Worm (Caenorhabditis elegans) whole organism, L2 larva: Measurements from ENCODE around the gene T19D12.2.

Source experiments
- C34F6.9 ChIP-seq: fragments of 150-350 bp; optimal IDR thresholded peaks from 2 replicates; lab custom pipeline; 2014; ENCODE audit warnings: missing biosample characterization, missing genetic modification characterization
- Y55F3AM.14 ChIP-seq: fragments of 200-800 bp; sonication (Bioruptor generic); optimal IDR thresholded peaks from 2 replicates; lab custom pipeline; 2018; ENCODE audit warnings: mild to moderate bottlenecking, missing genetic modification characterization, missing compliant biosample characterization
- ZK546.5 ChIP-seq: sonication (generic microtip); optimal IDR thresholded peaks from 2 replicates; lab custom pipeline; 2017; ENCODE audit warnings: missing biosample characterization, missing genetic modification characterization
- alr-1 ChIP-seq: fragments of 150-350 bp; optimal IDR thresholded peaks from 2 replicates; lab custom pipeline; 2014; ENCODE audit warnings: missing biosample characterization, missing genetic modification characterization
- aly-2 ChIP-seq: fragments of 150-350 bp; optimal IDR thresholded peaks from 2 replicates; lab custom pipeline; 2014; ENCODE audit warnings: missing biosample characterization, missing genetic modification characterization
- ama-1 ChIP-seq: fragments of 150-350 bp; optimal IDR thresholded peaks from 2 replicates; lab custom pipeline; 2018; ENCODE audit warnings: inconsistent platforms
- blmp-1 ChIP-seq: sonication (generic microtip); optimal IDR thresholded peaks from 2 replicates; lab custom pipeline; 2017; ENCODE audit warnings: missing genetic modification characterization, mild to moderate bottlenecking, missing compliant biosample characterization, antibody characterized with exemption, moderate library complexity; ENCODE audit not compliant: insufficient read depth
- ceh-16 ChIP-seq: fragments of 150-350 bp; optimal IDR thresholded peaks from 2 replicates; lab custom pipeline; 2014; ENCODE audit warnings: missing biosample characterization, missing genetic modification characterization
- crh-2 ChIP-seq: sonication (generic microtip); optimal IDR thresholded peaks from 2 replicates; lab custom pipeline; 2017; ENCODE audit warnings: missing biosample characterization, missing genetic modification characterization
- dmd-4 ChIP-seq: sonication (generic microtip); optimal IDR thresholded peaks from 2 replicates; lab custom pipeline; 2017; ENCODE audit warnings: missing biosample characterization, missing genetic modification characterization
- egl-27 ChIP-seq: sonication (generic microtip); optimal IDR thresholded peaks from 3 replicates; lab custom pipeline; 2017; ENCODE audit warnings: missing biosample characterization, missing genetic modification reagents, missing genetic modification characterization
- elt-1 ChIP-seq: fragments of 150-350 bp; optimal IDR thresholded peaks from 2 replicates; lab custom pipeline; 2014; ENCODE audit warnings: missing biosample characterization, missing genetic modification characterization
- elt-3 ChIP-seq: sonication (generic microtip); optimal IDR thresholded peaks from 2 replicates; lab custom pipeline; 2017; ENCODE audit warnings: missing biosample characterization, missing genetic modification characterization
- fos-1 ChIP-seq: fragments of 150-350 bp; optimal IDR thresholded peaks from 2 replicates; lab custom pipeline; 2014; ENCODE audit warnings: missing biosample characterization, missing genetic modification characterization
- gmeb-1 ChIP-seq: fragments of 150-350 bp; optimal IDR thresholded peaks from 2 replicates; lab custom pipeline; 2014; ENCODE audit warnings: missing biosample characterization, missing genetic modification characterization
- lin-11 ChIP-seq: fragments of 150-350 bp; sonication (generic microtip); optimal IDR thresholded peaks from 2 replicates; lab custom pipeline; 2014; ENCODE audit warnings: missing biosample characterization, missing genetic modification characterization, inconsistent platforms, mixed read lengths
- lin-13 ChIP-seq: fragments of 150-350 bp; optimal IDR thresholded peaks from 2 replicates; lab custom pipeline; 2014; ENCODE audit warnings: missing biosample characterization, missing genetic modification reagents, missing genetic modification characterization
- lin-39 ChIP-seq: fragments of 150-350 bp; optimal IDR thresholded peaks from 2 replicates; lab custom pipeline; 2014; ENCODE audit warnings: missing biosample characterization, missing genetic modification reagents, missing genetic modification characterization
- lsy-2 ChIP-seq, 2 experiments: fragments of 150-350 bp in 1 of 2; sonication (generic microtip) in 1 of 2; optimal IDR thresholded peaks; 2 replicates each; lab custom pipeline; 2014 to 2017; ENCODE audit warnings: missing biosample characterization in 2 of 2, missing genetic modification characterization in 2 of 2
- mbf-1 ChIP-seq: sonication (generic microtip); optimal IDR thresholded peaks from 2 replicates; lab custom pipeline; 2017; ENCODE audit warnings: missing biosample characterization, missing genetic modification characterization
- mdl-1 ChIP-seq, 2 experiments: fragments of 150-350 bp in 1 of 2; sonication (generic microtip) in 1 of 2; optimal IDR thresholded peaks; 2 replicates each; lab custom pipeline; 2017; ENCODE audit warnings: missing biosample characterization in 2 of 2, missing genetic modification characterization in 2 of 2
- nhr-10 ChIP-seq: sonication (generic microtip); optimal IDR thresholded peaks from 2 replicates; lab custom pipeline; 2017; ENCODE audit warnings: missing biosample characterization, missing genetic modification characterization
- nhr-11 ChIP-seq: fragments of 150-350 bp; optimal IDR thresholded peaks from 2 replicates; lab custom pipeline; 2014; ENCODE audit warnings: missing biosample characterization, missing genetic modification characterization
- nhr-12 ChIP-seq: fragments of 150-350 bp; optimal IDR thresholded peaks from 2 replicates; lab custom pipeline; 2014; ENCODE audit warnings: missing biosample characterization, missing genetic modification characterization
- nhr-129 ChIP-seq: fragments of 150-350 bp; optimal IDR thresholded peaks from 2 replicates; lab custom pipeline; 2014; ENCODE audit warnings: missing biosample characterization, missing genetic modification characterization
- nhr-21 ChIP-seq: fragments of 150-350 bp; optimal IDR thresholded peaks from 2 replicates; lab custom pipeline; 2014; ENCODE audit warnings: missing biosample characterization, missing genetic modification characterization
- nhr-23 ChIP-seq: fragments of 150-350 bp; optimal IDR thresholded peaks from 2 replicates; lab custom pipeline; 2014; ENCODE audit warnings: missing biosample characterization, missing genetic modification reagents, missing genetic modification characterization
- nhr-237 ChIP-seq: fragments of 150-350 bp; optimal IDR thresholded peaks from 2 replicates; lab custom pipeline; 2014; ENCODE audit warnings: missing biosample characterization, missing genetic modification characterization
- nhr-25 ChIP-seq: fragments of 150-350 bp; sonication (generic microtip); optimal IDR thresholded peaks from 3 replicates; lab custom pipeline; 2014; ENCODE audit warnings: missing biosample characterization, missing genetic modification characterization
- nhr-77 ChIP-seq: fragments of 150-350 bp; optimal IDR thresholded peaks from 2 replicates; lab custom pipeline; 2014; ENCODE audit warnings: missing biosample characterization, missing genetic modification characterization
- peb-1 ChIP-seq: fragments of 150-350 bp; optimal IDR thresholded peaks from 2 replicates; lab custom pipeline; 2014; ENCODE audit warnings: missing biosample characterization, missing genetic modification characterization
- sem-4 ChIP-seq: fragments of 150-350 bp; optimal IDR thresholded peaks from 2 replicates; lab custom pipeline; 2014; ENCODE audit warnings: missing biosample characterization, missing genetic modification reagents, missing genetic modification characterization
- skn-1 ChIP-seq: sonication (generic microtip); optimal IDR thresholded peaks from 2 replicates; lab custom pipeline; 2017; ENCODE audit warnings: missing biosample characterization, missing genetic modification characterization
- sma-3 ChIP-seq: sonication (generic microtip); optimal IDR thresholded peaks from 2 replicates; lab custom pipeline; 2016; ENCODE audit warnings: missing genetic modification reagents, missing genetic modification characterization, missing compliant biosample characterization
- sma-9 ChIP-seq, 2 experiments: fragments of 150-350 bp in 1 of 2; sonication (generic microtip) in 1 of 2; optimal IDR thresholded peaks; 2 replicates each; lab custom pipeline; 2014 to 2016; ENCODE audit warnings: missing genetic modification characterization in 2 of 2, mild to moderate bottlenecking in 1 of 2, missing biosample characterization in 1 of 2, missing compliant biosample characterization in 1 of 2, missing genetic modification reagents in 1 of 2, moderate library complexity in 1 of 2
- snpc-4 ChIP-seq: fragments of 150-350 bp; optimal IDR thresholded peaks from 2 replicates; lab custom pipeline; 2014; ENCODE audit warnings: missing biosample characterization, missing genetic modification characterization
- unc-39 ChIP-seq: fragments of 150-350 bp; optimal IDR thresholded peaks from 2 replicates; lab custom pipeline; 2014; ENCODE audit warnings: missing biosample characterization, missing genetic modification characterization
- unc-55 ChIP-seq: fragments of 150-350 bp; sonication (generic microtip); optimal IDR thresholded peaks from 3 replicates; lab custom pipeline; 2014; ENCODE audit warnings: missing biosample characterization, missing genetic modification reagents, missing genetic modification characterization
- unc-62 ChIP-seq: fragments of 150-350 bp; optimal IDR thresholded peaks from 2 replicates; lab custom pipeline; 2014; ENCODE audit warnings: missing biosample characterization, missing genetic modification reagents, missing genetic modification characterization
- zag-1 ChIP-seq: fragments of 150-350 bp; optimal IDR thresholded peaks from 2 replicates; lab custom pipeline; 2014; ENCODE audit warnings: missing biosample characterization, missing genetic modification characterization

The T19D12.2 gene

ce11 chrII:6666598-6666997, 5.5 kb downstream of the T19D12.2 start, which contains the start of gene T19D12.1:
T19D12.1 (plus strand) TSS chrII:6666898.
- TF ChIP-seq egl-27 (tag; lab: Kevin White, UChicago) (no peak), lin-13 (GFP tag; lab: Kevin White, UChicago) (no peak), alr-1 (tag; lab: Kevin White, UChicago) (no peak), nhr-23 (tag; lab: Kevin White, UChicago) (no peak), ama-1 (lab: Kevin White, UChicago) (no peak), elt-1 (tag; lab: Kevin White, UChicago) (no peak)

ce11 chrII:6667534-6667933, 6.4 kb downstream of the T19D12.2 start:
- TF ChIP-seq aly-2 (no peak), lsy-2 (tag; optimal IDR thresholded peaks at IDR 0.05; lab: Kevin White, UChicago) (no peak), nhr-11 (tag; lab: Kevin White, UChicago) (no peak), nhr-129 (tag; lab: Kevin White, UChicago) (no peak), blmp-1 (tag; lab: Kevin White, UChicago) (no peak), ZK546.5 (no peak), zag-1 (no peak), sma-3 (GFP tag; lab: Kevin White, UChicago) (no peak), gmeb-1 (no peak), ceh-16 (tag; lab: Kevin White, UChicago) (no peak), sma-9 (GFP tag; optimal IDR thresholded peaks at IDR 0.05; lab: Kevin White, UChicago) (no peak), sma-9 (tag; optimal IDR thresholded peaks at IDR 0.05; lab: Kevin White, UChicago) (no peak)

ce11 chrII:6668496-6668895, 7.4 kb downstream of the T19D12.2 start:
- no peak for TF ChIP-seq dmd-4 (tag; lab: Kevin White, UChicago)
- no peak for TF ChIP-seq skn-1
- no peak for TF ChIP-seq nhr-237 (tag; lab: Kevin White, UChicago)
- no peak for TF ChIP-seq lin-39 (tag; lab: Kevin White, UChicago)
- TF ChIP-seq nhr-129 (tag; lab: Kevin White, UChicago): no peak
- TF ChIP-seq nhr-77: no peak
- no peak for TF ChIP-seq elt-3 (tag; lab: Kevin White, UChicago)
- TF ChIP-seq blmp-1 (tag; lab: Kevin White, UChicago): no peak
- no peak for TF ChIP-seq mdl-1 (tag; optimal IDR thresholded peaks at IDR 0.05; lab: Kevin White, UChicago)
- no peak for TF ChIP-seq nhr-21 (tag; lab: Kevin White, UChicago)
- no peak for TF ChIP-seq peb-1 (tag; lab: Kevin White, UChicago)
- TF ChIP-seq nhr-10 (tag; lab: Kevin White, UChicago): no peak

- TF ChIP-seq elt-3 (tag; lab: Kevin White, UChicago) (no peak), sma-9 (GFP tag; optimal IDR thresholded peaks at IDR 0.05; lab: Kevin White, UChicago) (peak; percentile 45), sma-9 (tag; optimal IDR thresholded peaks at IDR 0.05; lab: Kevin White, UChicago) (no peak), fos-1 (tag; lab: Kevin White, UChicago) (peak; percentile 95)
Observed at ce11 chrII:6673894-6674293, 12.8 kb downstream of the T19D12.2 start, which contains the start of gene H43E16.1. H43E16.1 (plus strand) TSS chrII:6674268.

- no peak for TF ChIP-seq snpc-4 (tag; lab: Kevin White, UChicago)
- no peak for TF ChIP-seq unc-62 (GFP tag; lab: Kevin White, UChicago)
- no peak for TF ChIP-seq ZK546.5
- no peak for TF ChIP-seq ama-1 (lab: Kevin White, UChicago)
- no peak for TF ChIP-seq Y55F3AM.14 (GFP tag; lab: Kevin White, UChicago)
- TF ChIP-seq unc-39 (tag; lab: Kevin White, UChicago): no peak
- no peak for TF ChIP-seq alr-1 (tag; lab: Kevin White, UChicago)
Observed at ce11 chrII:6679724-6680123, 18.6 kb downstream of the T19D12.2 start, which contains the start of gene ift-74. ift-74 (plus strand) TSS chrII:6680024.

ce11 chrII:6681478-6681877, 20.3 kb downstream of the T19D12.2 start:
- peak; percentile 94 for TF ChIP-seq fos-1 (tag; lab: Kevin White, UChicago)
- no peak for TF ChIP-seq unc-55 (GFP tag; lab: Kevin White, UChicago)
- TF ChIP-seq nhr-129 (tag; lab: Kevin White, UChicago): no peak
- TF ChIP-seq nhr-12 (tag; lab: Kevin White, UChicago): no peak
- TF ChIP-seq sma-9 (GFP tag; optimal IDR thresholded peaks at IDR 0.05; lab: Kevin White, UChicago): peak; percentile 6
- no peak for TF ChIP-seq sma-9 (tag; optimal IDR thresholded peaks at IDR 0.05; lab: Kevin White, UChicago)
- TF ChIP-seq skn-1: no peak
- TF ChIP-seq nhr-21 (tag; lab: Kevin White, UChicago): no peak
- no peak for TF ChIP-seq egl-27 (tag; lab: Kevin White, UChicago)
- no peak for TF ChIP-seq zag-1
- no peak for TF ChIP-seq lin-39 (tag; lab: Kevin White, UChicago)
- no peak for TF ChIP-seq ama-1 (lab: Kevin White, UChicago)
- no peak for TF ChIP-seq mbf-1
- TF ChIP-seq sma-3 (GFP tag; lab: Kevin White, UChicago): no peak
- no peak for TF ChIP-seq nhr-237 (tag; lab: Kevin White, UChicago)
- TF ChIP-seq lin-11 (tag; lab: Kevin White, UChicago): no peak
- TF ChIP-seq ZK546.5: no peak
- TF ChIP-seq sem-4 (tag; lab: Kevin White, UChicago): no peak
- no peak for TF ChIP-seq nhr-25
- TF ChIP-seq crh-2 (tag; lab: Kevin White, UChicago): peak; percentile 13
- no peak for TF ChIP-seq lin-13 (GFP tag; lab: Kevin White, UChicago)
- no peak for TF ChIP-seq C34F6.9 (tag; lab: Kevin White, UChicago)
- TF ChIP-seq nhr-10 (tag; lab: Kevin White, UChicago): no peak
- no peak for TF ChIP-seq peb-1 (tag; lab: Kevin White, UChicago)
- no peak for TF ChIP-seq nhr-77
- TF ChIP-seq blmp-1 (tag; lab: Kevin White, UChicago): no peak
